Worm (Caenorhabditis elegans): ENCODE results near the gene cut-6.

DNA sequence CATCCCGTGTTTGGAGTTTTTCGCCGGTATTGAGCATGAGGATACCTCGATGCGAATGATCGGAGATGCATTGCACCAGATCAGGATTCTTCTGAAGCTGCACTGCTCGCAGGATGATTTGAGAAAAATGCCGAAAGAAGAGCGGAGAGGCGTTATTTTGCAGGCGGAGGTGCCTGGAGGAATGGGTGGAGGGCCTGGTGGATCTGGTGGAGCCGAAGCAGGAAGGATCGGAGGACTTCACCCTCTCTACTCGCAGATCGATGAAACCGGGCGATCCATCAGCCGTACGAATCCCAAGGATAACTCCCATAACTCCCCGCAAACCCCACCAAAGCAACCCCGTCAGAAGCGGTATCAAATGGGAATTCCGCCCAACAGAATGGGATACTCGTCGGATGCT, 27.9 kb downstream of the cut-6 start:
- TF ChIP-seq aly-2 (tag; optimal IDR thresholded peaks at IDR 0.05) (no peak), nhr-11 (tag; optimal IDR thresholded peaks at IDR 0.05) (no peak), ztf-4 (tag; optimal IDR thresholded peaks at IDR 0.05) (no peak), egl-27 (tag; optimal IDR thresholded peaks at IDR 0.05) (no peak), nfya-1 (tag; optimal IDR thresholded peaks at IDR 0.05; ENCODE audit: insufficient read depth) (no peak)
